Worm (Caenorhabditis elegans) whole organism, L4 larva: ENCODE results near the gene C44H9.6.

Experiments used
- F26F4.8 ChIP-seq: fragments of 200-800 bp; sonication (Bioruptor generic); conservative IDR thresholded peaks from 2 replicates; pipeline ENCODE4 v1.3.6; 2022; ENCODE audit warnings: missing genetic modification characterization, missing compliant biosample characterization
- F37D6.2 ChIP-seq: sonication (generic microtip); optimal IDR thresholded peaks from 2 replicates; lab custom pipeline; 2016; ENCODE audit warnings: mild to moderate bottlenecking, missing genetic modification characterization, missing compliant biosample characterization
- R02D3.7 ChIP-seq: fragments of 150-350 bp; sonication (generic microtip); optimal IDR thresholded peaks from 3 replicates; lab custom pipeline; 2014; ENCODE audit warnings: missing biosample characterization, missing genetic modification characterization
- Y105C5A.15 ChIP-seq: fragments of 200-800 bp; sonication (Bioruptor generic); IDR thresholded peaks from 2 replicates; pipeline ENCODE4 v1.3.6; 2022; ENCODE audit warnings: missing genetic modification characterization, missing compliant biosample characterization
- Y75B8A.6 ChIP-seq: fragments of 200-800 bp; sonication (Bioruptor generic); IDR thresholded peaks from 2 replicates; pipeline ENCODE4 v1.3.6; 2022; ENCODE audit warnings: missing genetic modification reagents, missing genetic modification characterization, missing compliant biosample characterization
- ZK546.5 ChIP-seq, 2 experiments: sonication (generic microtip); optimal IDR thresholded peaks; 2 replicates each; lab custom pipeline; 2017; ENCODE audit warnings: missing biosample characterization in 2 of 2, missing genetic modification characterization in 2 of 2
- aha-1 ChIP-seq: fragments of 150-350 bp; peaks from one replicate; lab custom pipeline; 2014; ENCODE audit warnings: missing biosample characterization, missing genetic modification characterization
- aly-2 ChIP-seq: sonication (generic microtip); optimal IDR thresholded peaks from 2 replicates; lab custom pipeline; 2018; ENCODE audit warnings: missing biosample characterization, missing genetic modification characterization
- arid-1 ChIP-seq: fragments of 200-800 bp; sonication (Bioruptor generic); conservative IDR thresholded peaks from 2 replicates; pipeline ENCODE4 v1.3.6; 2022; ENCODE audit warnings: missing genetic modification reagents, missing genetic modification characterization, missing compliant biosample characterization
- attf-4 ChIP-seq: sonication (generic microtip); optimal IDR thresholded peaks from 3 replicates; lab custom pipeline; 2017; ENCODE audit warnings: missing biosample characterization, missing genetic modification characterization
- ceh-28 ChIP-seq: fragments of 150-350 bp; optimal IDR thresholded peaks from 2 replicates; lab custom pipeline; 2014; ENCODE audit warnings: missing biosample characterization, missing genetic modification reagents, missing genetic modification characterization
- ceh-32 ChIP-seq: sonication (generic microtip); optimal IDR thresholded peaks from 2 replicates; lab custom pipeline; 2016; ENCODE audit warnings: mild to moderate bottlenecking, missing genetic modification characterization, missing compliant biosample characterization; ENCODE audit not compliant: poor library complexity
- ceh-44 ChIP-seq: fragments of 200-800 bp; sonication (Bioruptor generic); IDR thresholded peaks from 2 replicates; pipeline ENCODE4 v1.3.6; 2022; ENCODE audit warnings: missing genetic modification reagents, missing genetic modification characterization, missing compliant biosample characterization
- ctbp-1 ChIP-seq: fragments of 200-800 bp; sonication (Bioruptor generic); IDR thresholded peaks from 2 replicates; pipeline ENCODE4 v1.3.6; 2022; ENCODE audit warnings: missing genetic modification reagents, missing genetic modification characterization, missing compliant biosample characterization
- daf-16 ChIP-seq, 3 experiments: sonication (generic microtip); optimal IDR thresholded peaks; 2 replicates each; lab custom pipeline; 2016 to 2017; ENCODE audit warnings: missing genetic modification characterization in 3 of 3, missing genetic modification reagents in 3 of 3, mild to moderate bottlenecking in 2 of 3, missing compliant biosample characterization in 2 of 3, missing biosample characterization in 1 of 3, moderate library complexity in 1 of 3
- daf-8 ChIP-seq: fragments of 200-800 bp; sonication (Bioruptor generic); IDR thresholded peaks from 2 replicates; pipeline ENCODE4 v1.3.6; 2022; ENCODE audit warnings: missing genetic modification characterization, missing compliant biosample characterization
- dmd-6 ChIP-seq: fragments of 200-800 bp; sonication (Bioruptor generic); IDR thresholded peaks from 2 replicates; pipeline ENCODE4 v1.3.6; 2022; ENCODE audit warnings: missing genetic modification reagents, missing genetic modification characterization, missing compliant biosample characterization
- duxl-1 ChIP-seq: sonication (generic microtip); optimal IDR thresholded peaks from 2 replicates; lab custom pipeline; 2016; ENCODE audit warnings: mild to moderate bottlenecking, missing genetic modification characterization, moderate library complexity, missing compliant biosample characterization; ENCODE audit not compliant: poor library complexity
- gei-8 ChIP-seq: fragments of 200-800 bp; sonication (Bioruptor generic); optimal IDR thresholded peaks from 2 replicates; lab custom pipeline; 2018; ENCODE audit warnings: mild to moderate bottlenecking, missing genetic modification characterization, missing compliant biosample characterization
- hif-1 ChIP-seq, 2 experiments: sonication (generic microtip); optimal IDR thresholded peaks; 2 replicates each; lab custom pipeline; 2016 to 2017; ENCODE audit warnings: missing compliant biosample characterization in 2 of 2, missing genetic modification characterization in 2 of 2, missing genetic modification reagents in 2 of 2, missing genotype in 2 of 2, mild to moderate bottlenecking in 1 of 2
- hlh-11 ChIP-seq: fragments of 200-800 bp; sonication (Bioruptor generic); optimal IDR thresholded peaks from 2 replicates; lab custom pipeline; 2018; ENCODE audit warnings: mild to moderate bottlenecking, missing genetic modification characterization, missing compliant biosample characterization
- hmg-1.1 ChIP-seq: fragments of 200-800 bp; sonication (Bioruptor generic); IDR thresholded peaks from 2 replicates; pipeline ENCODE4 v1.3.6; 2022; ENCODE audit warnings: missing genetic modification reagents, missing genetic modification characterization, missing compliant biosample characterization
- jun-1 ChIP-seq: fragments of 150-350 bp; optimal IDR thresholded peaks from 2 replicates; lab custom pipeline; 2014; ENCODE audit warnings: missing biosample characterization, missing genetic modification reagents, missing genetic modification characterization
- lin-1 ChIP-seq: fragments of 200-800 bp; sonication (Bioruptor generic); IDR thresholded peaks from 2 replicates; pipeline ENCODE4 v1.3.6; 2022; ENCODE audit warnings: missing genetic modification reagents, missing genetic modification characterization, missing compliant biosample characterization
- lin-38 ChIP-seq: fragments of 200-800 bp; sonication (Bioruptor generic); IDR thresholded peaks from 2 replicates; pipeline ENCODE4 v1.3.6; 2022; ENCODE audit warnings: missing genetic modification reagents, missing genetic modification characterization, missing compliant biosample characterization
- lin-39 ChIP-seq: fragments of 150-350 bp; optimal IDR thresholded peaks from 2 replicates; lab custom pipeline; 2014; ENCODE audit warnings: missing biosample characterization, missing genetic modification reagents, missing genetic modification characterization
- mdt-29 ChIP-seq: fragments of 200-800 bp; sonication (Bioruptor generic); IDR thresholded peaks from 2 replicates; pipeline ENCODE4 v1.3.6; 2022; ENCODE audit warnings: missing genetic modification reagents, missing genetic modification characterization, missing compliant biosample characterization
- nhr-10 ChIP-seq: fragments of 150-350 bp; optimal IDR thresholded peaks from 2 replicates; lab custom pipeline; 2014; ENCODE audit warnings: missing biosample characterization, missing genetic modification characterization
- nhr-102 ChIP-seq: sonication (generic microtip); optimal IDR thresholded peaks from 2 replicates; lab custom pipeline; 2016; ENCODE audit warnings: mild to moderate bottlenecking, missing genetic modification characterization, moderate library complexity, missing compliant biosample characterization
- nhr-111 ChIP-seq: fragments of 200-800 bp; sonication (Bioruptor generic); optimal IDR thresholded peaks from 2 replicates; lab custom pipeline; 2018; ENCODE audit warnings: mild to moderate bottlenecking, missing genetic modification characterization, missing compliant biosample characterization
- nhr-237 ChIP-seq: sonication (generic microtip); optimal IDR thresholded peaks from 2 replicates; lab custom pipeline; 2017; ENCODE audit warnings: missing biosample characterization, missing genetic modification characterization
- nhr-25 ChIP-seq: sonication (generic microtip); optimal IDR thresholded peaks from 2 replicates; lab custom pipeline; 2017; ENCODE audit warnings: missing genetic modification characterization, mild to moderate bottlenecking, missing compliant biosample characterization, antibody characterized with exemption, moderate library complexity, borderline replicate concordance; ENCODE audit not compliant: insufficient read depth
- nhr-28 ChIP-seq: fragments of 150-350 bp; optimal IDR thresholded peaks from 2 replicates; lab custom pipeline; 2014; ENCODE audit warnings: missing biosample characterization, missing genetic modification characterization
- nhr-41 ChIP-seq: fragments of 200-800 bp; sonication (Bioruptor generic); IDR thresholded peaks from 2 replicates; pipeline ENCODE4 v1.3.6; 2022; ENCODE audit warnings: missing genetic modification reagents, missing genetic modification characterization, missing compliant biosample characterization
- nhr-48 ChIP-seq: sonication (generic microtip); optimal IDR thresholded peaks from 2 replicates; lab custom pipeline; 2016; ENCODE audit warnings: mild to moderate bottlenecking, missing genetic modification characterization, missing compliant biosample characterization
- nhr-76 ChIP-seq: fragments of 150-350 bp; optimal IDR thresholded peaks from 2 replicates; lab custom pipeline; 2014; ENCODE audit warnings: missing biosample characterization, missing genetic modification characterization
- pqm-1 ChIP-seq: sonication (generic microtip); optimal IDR thresholded peaks from 2 replicates; lab custom pipeline; 2017; ENCODE audit warnings: missing biosample characterization, missing genetic modification characterization
- rbr-2 ChIP-seq: sonication (generic microtip); optimal IDR thresholded peaks from 2 replicates; lab custom pipeline; 2016; ENCODE audit warnings: missing genotype, missing genetic modification characterization, missing compliant biosample characterization
- sdz-12 ChIP-seq: fragments of 200-800 bp; sonication (Bioruptor generic); optimal IDR thresholded peaks from 2 replicates; lab custom pipeline; 2018; ENCODE audit warnings: mild to moderate bottlenecking, missing genetic modification characterization, missing compliant biosample characterization
- skn-1 ChIP-seq: fragments of 150-350 bp; optimal IDR thresholded peaks from 2 replicates; lab custom pipeline; 2014; ENCODE audit warnings: missing biosample characterization, missing genetic modification characterization
- tra-1 ChIP-seq: fragments of 200-800 bp; sonication (Bioruptor generic); IDR thresholded peaks from 2 replicates; pipeline ENCODE4 v1.3.6; 2022; ENCODE audit warnings: missing genetic modification reagents, missing genetic modification characterization, missing compliant biosample characterization
- unc-62 ChIP-seq, 3 experiments: fragments of 150-350 bp in 1 of 3; sonication (generic microtip); optimal IDR thresholded peaks in 2 of 3; peaks in 1 of 3; 1 replicate in 1 of 3; 2 replicates in 2 of 3; lab custom pipeline; 2014 to 2017; ENCODE audit warnings: missing biosample characterization in 3 of 3, missing genetic modification characterization in 3 of 3, missing genetic modification reagents in 3 of 3, missing genotype in 1 of 3
- vab-7 ChIP-seq: fragments of 200-800 bp; sonication (Bioruptor generic); IDR thresholded peaks from 2 replicates; pipeline ENCODE4 v1.3.6; 2022; ENCODE audit warnings: missing genetic modification reagents, missing genetic modification characterization, missing compliant biosample characterization
- zip-2 ChIP-seq: fragments of 150-350 bp; optimal IDR thresholded peaks from 2 replicates; lab custom pipeline; 2014; ENCODE audit warnings: missing biosample characterization, missing genetic modification characterization
- ztf-11 ChIP-seq: fragments of 150-350 bp; optimal IDR thresholded peaks from 2 replicates; lab custom pipeline; 2014; ENCODE audit warnings: missing biosample characterization, missing genetic modification characterization

C44H9.6 gene

DNA sequence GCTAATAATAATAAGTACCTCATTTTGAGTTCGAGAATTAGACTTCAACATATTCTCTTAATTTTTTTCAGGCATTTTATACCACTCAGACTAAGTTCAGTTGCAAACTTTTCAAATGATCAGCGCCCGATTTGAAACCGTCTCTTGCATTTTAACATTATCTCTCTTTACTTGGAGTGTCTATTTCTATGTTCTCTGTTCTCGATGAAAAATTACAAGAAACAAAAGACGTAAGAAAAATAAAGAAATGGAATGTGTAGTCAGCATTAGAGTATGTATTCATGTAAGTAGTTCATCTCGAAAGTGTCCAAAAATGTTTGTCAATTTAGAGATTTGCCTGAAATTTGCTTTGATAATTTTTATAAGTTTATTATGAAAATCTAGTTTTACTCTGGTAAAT is 45.0 kb downstream of the C44H9.6 start, which contains the start of gene ugt-3:
TSS of gene ugt-3 (minus strand) at position 101 of the 400 bp plus-strand sequence.
- TF ChIP-seq aly-2 (no peak), daf-16 (GFP tag; optimal IDR thresholded peaks at IDR 0.05; lab: Kevin White, UChicago) (no peak), daf-16 (tag; optimal IDR thresholded peaks at IDR 0.05; lab: Kevin White, UChicago) (no peak), nhr-76 (tag; lab: Kevin White, UChicago) (no peak), gei-8 (GFP tag; lab: Kevin White, UChicago) (no peak), hmg-1.1 (GFP tag; lab: Robert Waterston, UW) (no peak), R02D3.7 (tag; lab: Kevin White, UChicago) (no peak)
- TF ChIP-seq, all 104 proteins: peak for 0

DNA sequence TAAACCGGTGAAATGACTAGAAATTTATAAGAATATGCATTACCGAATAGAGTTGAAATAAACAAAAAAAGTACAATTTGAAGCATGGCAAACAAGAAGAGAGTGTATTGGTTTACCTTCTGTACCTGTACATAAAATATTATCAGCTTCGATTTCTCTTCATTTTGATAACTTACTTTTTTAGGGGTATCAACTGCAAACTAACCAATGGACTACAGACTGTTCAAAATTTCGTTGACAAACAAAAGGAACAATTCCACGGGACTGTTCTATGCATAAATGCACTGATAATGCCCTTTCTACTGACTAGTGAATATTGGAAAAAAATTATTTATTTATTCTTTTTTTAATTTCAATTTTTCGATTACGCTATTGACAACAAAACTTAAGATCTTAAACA is 47.2 kb downstream of the C44H9.6 start, which contains the start of gene ugt-6:
TSS of gene ugt-6 (minus strand) at position 233 of the 400 bp plus-strand sequence.
- peak; percentile 75 for TF ChIP-seq nhr-28 (tag; lab: Kevin White, UChicago)
- no peak for TF ChIP-seq skn-1
- TF ChIP-seq daf-16 (GFP tag; optimal IDR thresholded peaks at IDR 0.05; lab: Kevin White, UChicago) = no peak
- TF ChIP-seq daf-16 (tag; optimal IDR thresholded peaks at IDR 0.05; lab: Kevin White, UChicago) = peak; percentile 82
- no peak for TF ChIP-seq hmg-1.1 (GFP tag; lab: Robert Waterston, UW)

DNA sequence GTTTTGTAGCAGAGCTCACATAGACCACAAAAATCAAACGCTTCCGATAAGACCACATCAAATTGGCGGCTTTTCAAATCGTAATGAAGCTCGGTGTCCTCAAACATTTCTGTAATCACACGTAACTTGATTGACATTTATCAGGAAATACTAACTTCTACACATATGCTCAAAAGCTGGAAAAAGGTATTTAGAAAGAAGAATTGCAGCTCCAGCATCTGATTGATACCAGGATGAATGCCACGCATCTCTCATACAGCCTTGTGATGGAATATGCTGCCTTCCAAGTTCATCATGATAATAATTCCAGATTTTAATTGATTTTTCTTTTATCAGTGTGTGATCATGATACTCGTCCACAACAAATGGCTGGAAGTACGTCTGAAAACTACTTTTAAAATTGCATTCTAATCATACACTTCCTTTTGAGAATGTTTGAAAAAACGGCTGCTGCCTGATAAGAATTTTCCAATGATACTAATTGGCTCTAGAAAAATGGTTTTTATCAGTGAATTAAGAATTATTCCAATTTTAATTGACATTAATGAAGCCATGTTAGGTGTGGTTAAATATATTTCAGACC is 48.1 kb downstream of the C44H9.6 start:
- TF ChIP-seq lin-38 (GFP tag; lab: Robert Waterston, UW) (no peak), jun-1 (tag; lab: Kevin White, UChicago) (no peak), Y75B8A.6 (GFP tag; lab: Robert Waterston, UW) (no peak), tra-1 (GFP tag; lab: Robert Waterston, UW) (0 out of 2 replicates have a peak, but pooled peaks have one; percentile 36), unc-62 (GFP tag; optimal IDR thresholded peaks at IDR 0.05 in 1 of 2; lab: Kevin White, UChicago) (peak in 1 of 2 experiments; percentile 83), unc-62 (tag; optimal IDR thresholded peaks at IDR 0.05; lab: Kevin White, UChicago) (no peak), arid-1 (GFP tag; lab: Robert Waterston, UW) (no peak), nhr-41 (GFP tag; lab: Robert Waterston, UW) (no peak), lin-39 (no peak), nhr-237 (tag; lab: Kevin White, UChicago) (no peak), duxl-1 (no peak), nhr-10 (tag; lab: Kevin White, UChicago) (no peak), sdz-12 (GFP tag; lab: Kevin White, UChicago) (no peak), ctbp-1 (GFP tag; lab: Robert Waterston, UW) (no peak), skn-1 (no peak), Y105C5A.15 (no peak), pqm-1 (tag; lab: Kevin White, UChicago) (peak; percentile 52), aha-1 (tag; lab: Kevin White, UChicago) (no peak), ZK546.5 (tag; optimal IDR thresholded peaks at IDR 0.05; lab: Kevin White, UChicago) (no peak), mdt-29 (GFP tag; lab: Robert Waterston, UW) (no peak), nhr-48 (tag; lab: Kevin White, UChicago) (peak; percentile 53), ceh-28 (tag; lab: Kevin White, UChicago) (no peak), nhr-25 (no peak), ceh-44 (GFP tag; lab: Robert Waterston, UW) (no peak), nhr-102 (no peak), attf-4 (no peak), zip-2 (no peak), aly-2 (no peak), hlh-11 (tag; lab: Kevin White, UChicago) (no peak), lin-1 (GFP tag; lab: Robert Waterston, UW) (no peak), dmd-6 (GFP tag; lab: Robert Waterston, UW) (peak; percentile 81), daf-8 (GFP tag; lab: Robert Waterston, UW) (no peak), vab-7 (no peak), F37D6.2 (tag; lab: Kevin White, UChicago) (no peak), F26F4.8 (GFP tag; lab: Robert Waterston, UW) (no peak), nhr-111 (no peak), hif-1 (tag; optimal IDR thresholded peaks at IDR 0.05; lab: Kevin White, UChicago) (no peak), rbr-2 (tag; lab: Kevin White, UChicago) (no peak), ztf-11 (tag; lab: Kevin White, UChicago) (no peak), ceh-32 (tag; lab: Kevin White, UChicago) (no peak)
